Worm (Caenorhabditis elegans) whole organism, mixed stage, embryonic: Measurements from ENCODE around the gene str-77.

Experiments used
- M03D4.4 ChIP-seq: sonication (generic microtip); optimal IDR thresholded peaks from 2 replicates; lab custom pipeline; 2017; ENCODE audit warnings: mild to moderate bottlenecking, missing genetic modification characterization, missing compliant biosample characterization
- blmp-1 ChIP-seq: fragments of 150-350 bp; optimal IDR thresholded peaks from 2 replicates; lab custom pipeline; 2014; ENCODE audit warnings: missing biosample characterization, missing genetic modification characterization
- ces-1 ChIP-seq: fragments of 150-350 bp; optimal IDR thresholded peaks from 2 replicates; lab custom pipeline; 2014; ENCODE audit warnings: missing biosample characterization, missing genetic modification reagents, missing genetic modification characterization
- elt-3 ChIP-seq: fragments of 150-350 bp; optimal IDR thresholded peaks from 2 replicates; lab custom pipeline; 2014; ENCODE audit warnings: missing biosample characterization, missing genetic modification characterization
- lin-13 ChIP-seq: fragments of 150-350 bp; optimal IDR thresholded peaks from 2 replicates; lab custom pipeline; 2014; ENCODE audit warnings: missing biosample characterization, missing genetic modification characterization
- nhr-12 ChIP-seq: fragments of 150-350 bp; optimal IDR thresholded peaks from 2 replicates; lab custom pipeline; 2014; ENCODE audit warnings: missing biosample characterization, missing genetic modification characterization
- nhr-28 ChIP-seq: fragments of 150-350 bp; optimal IDR thresholded peaks from 2 replicates; lab custom pipeline; 2014; ENCODE audit warnings: missing biosample characterization, missing genetic modification characterization
- nhr-76 ChIP-seq: sonication (generic microtip); optimal IDR thresholded peaks from 2 replicates; lab custom pipeline; 2017; ENCODE audit warnings: missing biosample characterization, missing genetic modification characterization
- pha-4 ChIP-seq: fragments of 150-350 bp; optimal IDR thresholded peaks from 2 replicates; lab custom pipeline; 2018; ENCODE audit warnings: missing biosample characterization, missing genetic modification reagents, missing genetic modification characterization
- snpc-4 ChIP-seq: fragments of 150-350 bp; optimal IDR thresholded peaks from 2 replicates; lab custom pipeline; 2014; ENCODE audit warnings: missing biosample characterization, missing genetic modification characterization
- tbx-8 ChIP-seq: fragments of 200-800 bp; sonication (Bioruptor generic); optimal IDR thresholded peaks from 2 replicates; lab custom pipeline; 2018; ENCODE audit warnings: mild to moderate bottlenecking, missing genetic modification characterization, moderate library complexity, missing compliant biosample characterization
- unc-39 ChIP-seq: fragments of 150-350 bp; optimal IDR thresholded peaks from 2 replicates; lab custom pipeline; 2014; ENCODE audit warnings: missing biosample characterization, missing genetic modification characterization
- unc-62 ChIP-seq: fragments of 150-350 bp; optimal IDR thresholded peaks from 2 replicates; lab custom pipeline; 2014; ENCODE audit warnings: missing biosample characterization, missing genetic modification reagents, missing genetic modification characterization

DNA sequence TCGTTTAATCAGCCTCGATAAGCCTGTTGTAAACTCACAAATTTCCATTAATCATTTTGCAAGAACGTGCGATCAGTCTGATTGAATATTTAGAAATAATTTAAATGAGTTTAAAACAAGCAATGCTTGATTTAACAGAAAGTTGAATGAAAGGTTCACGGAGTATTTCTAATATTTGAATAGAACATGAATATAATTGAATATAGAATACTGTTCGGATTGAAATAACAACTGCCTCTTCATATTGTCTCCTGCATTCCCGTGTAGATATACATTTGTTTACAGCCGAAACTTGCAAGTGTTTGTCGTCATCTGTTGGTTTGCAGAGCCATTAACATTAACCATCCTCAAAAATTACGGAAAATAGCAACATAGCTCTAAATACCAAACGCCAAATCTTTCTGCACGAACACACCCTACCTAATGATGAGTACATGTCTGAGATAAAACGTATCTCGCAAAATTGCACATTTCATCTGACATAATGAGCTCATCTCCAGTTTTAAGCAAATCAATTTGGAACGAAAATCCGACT, 18.0 kb upstream of the str-77 start, which contains the start of the genes Y26G10.5 and srh-32:
- TF ChIP-seq M03D4.4 (tag; lab: Kevin White, UChicago) (no peak), unc-39 (no peak), blmp-1 (no peak), lin-13 (tag; lab: Kevin White, UChicago) (no peak), pha-4 (tag; lab: Kevin White, UChicago) (no peak), nhr-76 (no peak), elt-3 (tag; lab: Kevin White, UChicago) (no peak), nhr-12 (tag; lab: Kevin White, UChicago) (no peak), ces-1 (GFP tag; lab: Kevin White, UChicago) (no peak), unc-62 (no peak), nhr-28 (tag; lab: Kevin White, UChicago) (no peak), snpc-4 (no peak), tbx-8 (GFP tag; lab: Kevin White, UChicago) (no peak)
